Fruit fly (Drosophila melanogaster): Measurements from ENCODE around the gene Adgf-C.
A peak's percentile ranks its signal among the peaks of the same experiment; 100 is the strongest.

Adgf-C gene

DNA sequence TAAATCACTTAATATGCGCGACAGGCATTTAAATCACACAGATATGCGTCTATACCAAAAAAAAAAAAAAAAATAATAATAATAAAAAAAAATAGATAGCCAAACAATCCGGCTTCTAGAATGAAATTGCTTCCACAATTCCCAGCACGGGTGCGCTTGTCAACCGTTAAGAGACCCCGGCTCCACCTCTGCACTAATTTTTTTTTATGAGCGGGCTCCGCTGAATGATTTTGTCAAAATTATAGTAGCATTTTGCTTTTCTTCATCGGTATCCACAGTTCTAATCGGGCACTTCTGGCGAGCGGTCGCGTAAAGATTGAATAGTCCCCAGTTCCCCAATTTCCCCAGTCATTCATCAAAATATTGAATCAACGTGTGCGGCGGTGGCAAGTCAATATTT is at the start of gene Adgf-C:
Gene Adgf-C (plus strand): TSS at position 301 of the 400 bp plus-strand sequence.
- TF ChIP-seq brk (GFP tag; optimal IDR thresholded peaks at IDR 0.05) = no peak
- no peak for TF ChIP-seq Vsx2 (GFP tag; optimal IDR thresholded peaks at IDR 0.05; ENCODE audit: partially characterized antibody)
- TF ChIP-seq Hr78 (GFP tag; optimal IDR thresholded peaks at IDR 0.05) = no peak
- TF ChIP-seq sv (GFP tag; optimal IDR thresholded peaks at IDR 0.05) = no peak
- TF ChIP-seq Rel (GFP tag; optimal IDR thresholded peaks at IDR 0.05) = no peak
- no peak for TF ChIP-seq Rel (tag; optimal IDR thresholded peaks at IDR 0.05)

DNA sequence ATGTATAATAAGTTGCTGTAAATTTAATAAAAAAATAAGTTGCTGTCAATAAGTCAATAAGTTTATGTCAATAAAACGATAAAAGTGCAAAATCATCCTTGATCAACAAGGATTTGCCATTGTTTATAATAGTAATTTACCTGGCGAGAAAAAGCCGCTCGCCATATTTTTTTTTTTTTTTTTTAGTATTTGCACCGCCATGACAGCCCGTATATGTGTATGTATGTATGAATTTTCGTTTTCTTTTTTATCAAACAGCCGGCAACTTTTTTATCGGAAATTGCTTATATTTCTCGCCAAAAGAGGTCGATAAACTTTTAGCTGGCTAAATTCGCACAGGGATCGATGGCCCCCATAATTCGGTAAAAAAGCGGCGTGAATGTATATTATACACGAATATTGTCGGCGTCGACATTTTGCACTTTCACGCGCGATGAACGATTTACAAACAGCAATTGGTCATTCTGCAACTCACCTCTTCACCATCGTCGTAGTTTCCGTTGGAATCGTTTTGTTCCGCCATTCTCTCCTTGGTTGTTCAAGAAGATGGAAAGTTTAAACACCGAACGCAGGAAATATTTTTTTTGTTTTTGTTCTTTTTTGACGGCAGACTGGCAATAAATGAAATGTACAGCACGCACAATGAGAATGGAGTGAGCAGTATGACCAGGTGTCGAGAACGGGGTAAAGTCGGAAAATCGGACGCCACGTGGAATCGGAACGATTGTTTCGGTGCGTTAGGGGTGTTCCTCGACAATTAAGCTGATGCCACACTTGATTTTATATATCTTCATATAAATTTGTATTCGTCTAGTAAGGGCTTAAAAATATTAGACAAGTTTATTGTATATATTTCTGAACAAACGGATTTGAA is 46.5 kb upstream of the Adgf-C start, which contains the start of gene Hrb87F:
Gene Hrb87F (minus strand): TSS at position 667 of the 874 bp plus-strand sequence.
- TF ChIP-seq HLH106 (tag; optimal IDR thresholded peaks at IDR 0.05) (no peak), h (GFP tag; optimal IDR thresholded peaks at IDR 0.05) (no peak), Jra (GFP tag; optimal IDR thresholded peaks at IDR 0.05) (no peak), woc (GFP tag; optimal IDR thresholded peaks at IDR 0.05) (peak; percentile 10), Dif (GFP tag; optimal IDR thresholded peaks at IDR 0.05; ENCODE audit: partially characterized antibody) (no peak), dl (GFP tag; optimal IDR thresholded peaks at IDR 0.05; ENCODE audit: insufficient read depth in 1 of 2, partially characterized antibody in 2 of 2) (peak in 1 of 2 experiments; percentile 12), dmrt93B (GFP tag; optimal IDR thresholded peaks at IDR 0.05) (no peak), Rel (GFP tag; optimal IDR thresholded peaks at IDR 0.05) (no peak), Rel (tag; optimal IDR thresholded peaks at IDR 0.05) (peak; percentile 40), foxo (GFP tag; optimal IDR thresholded peaks at IDR 0.05) (no peak), Hnf4 (GFP tag; optimal IDR thresholded peaks at IDR 0.05) (peak; percentile 4), Sp1 (GFP tag; optimal IDR thresholded peaks at IDR 0.05) (peak; percentile 46), brk (GFP tag; optimal IDR thresholded peaks at IDR 0.05) (peak; percentile 31), jim (GFP tag; optimal IDR thresholded peaks at IDR 0.05) (peak; percentile 90), Hr83 (GFP tag; optimal IDR thresholded peaks at IDR 0.05; ENCODE audit: poor library complexity, severe bottlenecking) (peak; percentile 70), br (GFP tag; optimal IDR thresholded peaks at IDR 0.05) (no peak)

DNA sequence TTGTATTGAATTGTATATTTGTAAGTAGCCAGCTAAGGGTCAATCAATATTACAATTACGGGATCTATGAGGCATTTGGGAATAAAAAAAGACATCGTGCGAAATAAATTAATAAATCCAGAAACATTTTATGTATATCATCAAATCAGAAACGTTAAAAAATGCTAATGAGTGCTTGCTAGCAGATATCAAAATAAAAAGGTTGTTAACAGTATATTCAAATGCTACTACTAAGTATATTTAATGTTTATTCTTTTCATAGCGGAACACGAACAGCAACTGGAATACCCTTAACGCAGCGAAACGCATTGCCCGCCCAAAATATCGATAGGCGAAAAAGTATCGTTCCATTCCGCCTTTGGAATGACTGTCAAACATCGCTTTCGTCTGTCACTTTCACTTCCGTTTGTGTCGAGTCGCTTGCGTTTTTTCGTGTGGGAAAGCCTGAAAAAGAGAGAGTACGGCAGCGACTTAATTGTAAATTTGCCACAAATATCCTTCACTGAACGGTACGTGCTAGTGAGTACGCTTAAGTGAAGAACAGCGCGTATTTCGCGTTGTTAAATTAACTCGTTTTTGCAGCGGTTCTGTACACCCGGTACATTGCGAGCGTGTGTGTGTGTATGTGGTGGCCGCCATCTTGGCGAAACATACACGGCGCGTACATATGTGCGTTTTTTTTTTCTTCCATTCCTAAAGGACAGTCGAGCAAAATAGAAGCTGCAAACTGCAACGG is 45.5 kb upstream of the Adgf-C start, which contains the start of gene B52:
Gene B52 (plus strand): TSS at position 388 of the 736 bp plus-strand sequence.
- TF ChIP-seq Dfd (GFP tag; optimal IDR thresholded peaks at IDR 0.05) (no peak), Vsx2 (GFP tag; optimal IDR thresholded peaks at IDR 0.05; ENCODE audit: partially characterized antibody) (peak; percentile 5), tai (GFP tag; optimal IDR thresholded peaks at IDR 0.05) (peak; percentile 49), Dif (GFP tag; optimal IDR thresholded peaks at IDR 0.05; ENCODE audit: partially characterized antibody) (peak; percentile 47), ey (GFP tag; optimal IDR thresholded peaks at IDR 0.05) (peak; percentile 48), GATAd (GFP tag; optimal IDR thresholded peaks at IDR 0.05) (no peak), Hr78 (GFP tag; optimal IDR thresholded peaks at IDR 0.05) (no peak), pan (optimal IDR thresholded peaks at IDR 0.05) (no peak), CrebA (GFP tag; optimal IDR thresholded peaks at IDR 0.05; ENCODE audit: borderline replicate concordance) (no peak), Mio (GFP tag; optimal IDR thresholded peaks at IDR 0.05) (no peak), fru (GFP tag; optimal IDR thresholded peaks at IDR 0.05) (peak; percentile 37), Myc (optimal IDR thresholded peaks at IDR 0.05) (peak; percentile 30), CG32264 (GFP tag; optimal IDR thresholded peaks at IDR 0.05) (peak; percentile 54), Rel (GFP tag; optimal IDR thresholded peaks at IDR 0.05) (no peak), Rel (tag; optimal IDR thresholded peaks at IDR 0.05) (peak; percentile 35), N (GFP tag; optimal IDR thresholded peaks at IDR 0.05) (peak; percentile 25), Jra (GFP tag; optimal IDR thresholded peaks at IDR 0.05) (no peak), rgr (GFP tag; optimal IDR thresholded peaks at IDR 0.05) (peak; percentile 79), Hnf4 (GFP tag; optimal IDR thresholded peaks at IDR 0.05) (peak; percentile 49), jim (GFP tag; optimal IDR thresholded peaks at IDR 0.05) (no peak), usp (GFP tag; optimal IDR thresholded peaks at IDR 0.05) (no peak), foxo (GFP tag; optimal IDR thresholded peaks at IDR 0.05) (peak in 1 of 2 experiments; percentile 35), Abd-B (GFP tag; optimal IDR thresholded peaks at IDR 0.05) (no peak), dsf (GFP tag; optimal IDR thresholded peaks at IDR 0.05; ENCODE audit: borderline replicate concordance) (no peak), br (GFP tag; optimal IDR thresholded peaks at IDR 0.05) (peak; percentile 75), sage (GFP tag; optimal IDR thresholded peaks at IDR 0.05) (no peak), sv (GFP tag; optimal IDR thresholded peaks at IDR 0.05) (peak; percentile 40), psq (GFP tag; optimal IDR thresholded peaks at IDR 0.05) (peak; percentile 30), CG9705 (GFP tag; optimal IDR thresholded peaks at IDR 0.05) (peak; percentile 56), brk (GFP tag; optimal IDR thresholded peaks at IDR 0.05) (no peak), lola (GFP tag; optimal IDR thresholded peaks at IDR 0.05) (no peak), Sp1 (GFP tag; optimal IDR thresholded peaks at IDR 0.05) (peak; percentile 83), HLH106 (tag; optimal IDR thresholded peaks at IDR 0.05) (peak; percentile 30), OdsH (GFP tag; optimal IDR thresholded peaks at IDR 0.05) (peak; percentile 59), dl (GFP tag; optimal IDR thresholded peaks at IDR 0.05; ENCODE audit: insufficient read depth in 1 of 2, partially characterized antibody in 2 of 2) (no peak), woc (GFP tag; optimal IDR thresholded peaks at IDR 0.05) (peak; percentile 4), Hr83 (GFP tag; optimal IDR thresholded peaks at IDR 0.05; ENCODE audit: poor library complexity, severe bottlenecking) (peak; percentile 75), h (GFP tag; optimal IDR thresholded peaks at IDR 0.05) (peak; percentile 69), dmrt93B (GFP tag; optimal IDR thresholded peaks at IDR 0.05) (peak; percentile 53)
